Worm (Caenorhabditis elegans) whole organism, L4 larva: ENCODE data around the gene cyp-14A3.

ENCODE experiments used
- aly-2 ChIP-seq: sonication (generic microtip); optimal IDR thresholded peaks from 2 replicates; lab custom pipeline; 2018; ENCODE audit warnings: missing biosample characterization, missing genetic modification characterization
- ama-1 ChIP-seq: fragments of 150-350 bp; optimal IDR thresholded peaks from 2 replicates; lab custom pipeline; 2014; ENCODE audit warnings: inconsistent platforms, mixed read lengths
- ceh-20 ChIP-seq: fragments of 200-800 bp; sonication (Bioruptor generic); IDR thresholded peaks from 2 replicates; pipeline ENCODE4 v1.3.6; 2022; ENCODE audit warnings: missing genetic modification reagents, missing genetic modification characterization, missing compliant biosample characterization
- ceh-32 ChIP-seq: sonication (generic microtip); optimal IDR thresholded peaks from 2 replicates; lab custom pipeline; 2016; ENCODE audit warnings: mild to moderate bottlenecking, missing genetic modification characterization, missing compliant biosample characterization; ENCODE audit not compliant: poor library complexity
- nhr-28 ChIP-seq: fragments of 150-350 bp; optimal IDR thresholded peaks from 2 replicates; lab custom pipeline; 2014; ENCODE audit warnings: missing biosample characterization, missing genetic modification characterization
- nhr-77 ChIP-seq: fragments of 150-350 bp; optimal IDR thresholded peaks from 2 replicates; lab custom pipeline; 2014; ENCODE audit warnings: missing biosample characterization, missing genetic modification characterization
- skn-1 ChIP-seq: fragments of 150-350 bp; optimal IDR thresholded peaks from 2 replicates; lab custom pipeline; 2014; ENCODE audit warnings: missing biosample characterization, missing genetic modification characterization
- unc-130 ChIP-seq: sonication (generic microtip); optimal IDR thresholded peaks from 2 replicates; lab custom pipeline; 2016; ENCODE audit warnings: missing genetic modification reagents, missing genetic modification characterization, missing compliant biosample characterization
- unc-39 ChIP-seq: sonication (generic microtip); optimal IDR thresholded peaks from 2 replicates; lab custom pipeline; 2017; ENCODE audit warnings: missing biosample characterization, missing genetic modification characterization
- ztf-7 ChIP-seq: fragments of 150-350 bp; optimal IDR thresholded peaks from 2 replicates; lab custom pipeline; 2014; ENCODE audit warnings: missing biosample characterization, missing genetic modification characterization

DNA sequence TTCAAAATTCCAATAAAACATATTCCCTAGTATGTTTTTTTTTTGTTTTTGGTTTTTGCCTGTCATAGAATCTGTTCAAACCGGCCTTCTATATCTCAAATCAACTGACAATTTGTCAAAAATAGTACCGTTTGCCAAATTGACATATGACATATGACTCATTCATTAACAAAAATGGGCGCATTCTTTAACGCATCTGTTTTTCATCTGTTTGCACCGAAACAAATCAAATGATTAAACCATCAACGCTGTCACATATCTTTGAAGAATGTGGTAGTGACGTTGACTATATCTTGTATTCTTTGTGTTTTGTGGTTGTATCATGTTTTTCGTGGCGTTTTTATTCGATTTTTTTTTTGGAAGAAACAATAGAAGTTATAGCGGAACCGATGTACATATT is 41.1 kb upstream of the cyp-14A3 start:
- no peak for TF ChIP-seq skn-1 (tag; lab: Kevin White, UChicago)
- TF ChIP-seq ama-1: no peak
- TF ChIP-seq ceh-20 (GFP tag; lab: Robert Waterston, UW): no peak
- TF ChIP-seq unc-39 (tag; lab: Kevin White, UChicago): no peak
- TF ChIP-seq aly-2 (tag; lab: Kevin White, UChicago): no peak
- TF ChIP-seq nhr-28 (tag; lab: Kevin White, UChicago): peak; percentile 94
- TF ChIP-seq ceh-32 (tag; lab: Kevin White, UChicago): no peak
- TF ChIP-seq nhr-77: no peak
- no peak for TF ChIP-seq unc-130 (GFP tag; lab: Kevin White, UChicago)
- no peak for TF ChIP-seq ztf-7
